Worm (Caenorhabditis elegans) whole organism, young adult: Measurements from ENCODE around the gene F41E7.7.
A peak's percentile ranks its signal among the peaks of the same experiment; 100 is the strongest.

Experiments used
- B0035.1 ChIP-seq: sonication (generic microtip); optimal IDR thresholded peaks from 2 replicates; lab custom pipeline; 2016; ENCODE audit warnings: missing genetic modification characterization, mild to moderate bottlenecking, missing compliant biosample characterization, missing genotype, missing genetic modification reagents
- F23B12.7 ChIP-seq: sonication (generic microtip); optimal IDR thresholded peaks from 2 replicates; lab custom pipeline; 2017; ENCODE audit warnings: missing genetic modification characterization, mild to moderate bottlenecking, missing compliant biosample characterization, antibody characterized with exemption, moderate library complexity; ENCODE audit not compliant: insufficient read depth
- F55B11.4 ChIP-seq: sonication (generic microtip); optimal IDR thresholded peaks from 2 replicates; lab custom pipeline; 2016; ENCODE audit warnings: missing compliant biosample characterization, missing genetic modification characterization, borderline replicate concordance; ENCODE audit not compliant: insufficient read depth
- K12H6.12 ChIP-seq: fragments of 200-800 bp; sonication (Bioruptor generic); optimal IDR thresholded peaks from 2 replicates; lab custom pipeline; 2018; ENCODE audit warnings: mild to moderate bottlenecking, missing genetic modification characterization, missing compliant biosample characterization
- T07F8.4 ChIP-seq: sonication (generic microtip); optimal IDR thresholded peaks from 2 replicates; lab custom pipeline; 2016; ENCODE audit warnings: mild to moderate bottlenecking, missing genetic modification characterization, moderate library complexity, missing compliant biosample characterization
- akir-1 ChIP-seq: fragments of 200-800 bp; sonication (Bioruptor generic); optimal IDR thresholded peaks from 2 replicates; lab custom pipeline; 2018; ENCODE audit warnings: mild to moderate bottlenecking, missing genetic modification characterization, moderate library complexity, missing compliant biosample characterization
- aptf-3 ChIP-seq: fragments of 200-800 bp; sonication (Bioruptor generic); IDR thresholded peaks from 2 replicates; pipeline ENCODE4 v1.3.6; 2022; ENCODE audit warnings: missing genetic modification characterization, missing compliant biosample characterization
- attf-5 ChIP-seq: fragments of 200-800 bp; sonication (Bioruptor generic); optimal IDR thresholded peaks from 2 replicates; lab custom pipeline; 2018; ENCODE audit warnings: mild to moderate bottlenecking, missing genetic modification characterization, missing compliant biosample characterization
- attf-6 ChIP-seq: fragments of 200-800 bp; sonication (Bioruptor generic); IDR thresholded peaks from 2 replicates; pipeline ENCODE4 v1.3.6; 2022; ENCODE audit warnings: missing genetic modification reagents, missing genetic modification characterization, missing compliant biosample characterization
- cebp-2 ChIP-seq: fragments of 200-800 bp; sonication (Bioruptor generic); IDR thresholded peaks from 2 replicates; pipeline ENCODE4 v1.3.6; 2022; ENCODE audit warnings: missing genetic modification characterization, missing compliant biosample characterization
- ceh-91 ChIP-seq: fragments of 200-800 bp; sonication (Bioruptor generic); IDR thresholded peaks from 2 replicates; pipeline ENCODE4 v1.3.6; 2022; ENCODE audit warnings: missing genetic modification reagents, missing genetic modification characterization, missing compliant biosample characterization
- egl-44 ChIP-seq: fragments of 200-800 bp; sonication (Bioruptor generic); IDR thresholded peaks from 2 replicates; pipeline ENCODE4 v1.3.6; 2022; ENCODE audit warnings: missing genetic modification reagents, missing genetic modification characterization, missing compliant biosample characterization
- egrh-3 ChIP-seq: fragments of 200-800 bp; sonication (Bioruptor generic); IDR thresholded peaks from 2 replicates; pipeline ENCODE4 v1.3.6; 2022; ENCODE audit warnings: missing genetic modification reagents, missing genetic modification characterization, missing compliant biosample characterization
- ekl-4 ChIP-seq: fragments of 200-800 bp; sonication (Bioruptor generic); IDR thresholded peaks from 2 replicates; pipeline ENCODE4 v1.3.6; 2022; ENCODE audit warnings: missing genetic modification reagents, missing genetic modification characterization, missing compliant biosample characterization
- fkh-3 ChIP-seq: sonication (generic microtip); optimal IDR thresholded peaks from 2 replicates; lab custom pipeline; 2016; ENCODE audit warnings: mild to moderate bottlenecking, missing genetic modification characterization, missing compliant biosample characterization
- gei-17 ChIP-seq: fragments of 200-800 bp; sonication (Bioruptor generic); optimal IDR thresholded peaks from 2 replicates; lab custom pipeline; 2018; ENCODE audit warnings: mild to moderate bottlenecking, missing genetic modification characterization, missing compliant biosample characterization
- hlh-12 ChIP-seq: sonication (generic microtip); optimal IDR thresholded peaks from 2 replicates; lab custom pipeline; 2016; ENCODE audit warnings: missing genetic modification characterization, missing compliant biosample characterization
- hlh-26 ChIP-seq: fragments of 200-800 bp; sonication (Bioruptor generic); conservative IDR thresholded peaks from 2 replicates; pipeline ENCODE4 v1.3.6; 2022; ENCODE audit warnings: missing genetic modification reagents, missing genetic modification characterization, missing compliant biosample characterization
- lag-1 ChIP-seq: fragments of 200-800 bp; sonication (Bioruptor generic); IDR thresholded peaks from 2 replicates; pipeline ENCODE4 v1.3.6; 2022; ENCODE audit warnings: missing genetic modification reagents, missing genetic modification characterization, missing compliant biosample characterization
- lsy-27 ChIP-seq: sonication (generic microtip); optimal IDR thresholded peaks from 2 replicates; lab custom pipeline; 2017; ENCODE audit warnings: missing genetic modification characterization, mild to moderate bottlenecking, missing compliant biosample characterization, antibody characterized with exemption, missing genotype, borderline replicate concordance; ENCODE audit not compliant: insufficient read depth
- mel-28 ChIP-seq: sonication (generic microtip); optimal IDR thresholded peaks from 2 replicates; lab custom pipeline; 2016; ENCODE audit warnings: borderline replicate concordance, mild to moderate bottlenecking, missing genetic modification characterization, missing compliant biosample characterization
- mes-4 ChIP-seq: sonication (generic microtip); optimal IDR thresholded peaks from 2 replicates; lab custom pipeline; 2016; ENCODE audit warnings: missing genotype, missing genetic modification characterization, missing compliant biosample characterization
- mxl-1 ChIP-seq: sonication (generic microtip); optimal IDR thresholded peaks from 2 replicates; lab custom pipeline; 2016; ENCODE audit warnings: missing genetic modification characterization, missing compliant biosample characterization
- nfyb-1 ChIP-seq: fragments of 200-800 bp; sonication (Bioruptor generic); IDR thresholded peaks from 2 replicates; pipeline ENCODE4 v1.3.6; 2022; ENCODE audit warnings: missing genetic modification reagents, missing genetic modification characterization, missing compliant biosample characterization
- nhr-80 ChIP-seq: sonication (generic microtip); optimal IDR thresholded peaks from 2 replicates; lab custom pipeline; 2016; ENCODE audit warnings: missing genetic modification characterization, missing compliant biosample characterization
- nhr-90 ChIP-seq: sonication (generic microtip); optimal IDR thresholded peaks from 2 replicates; lab custom pipeline; 2016; ENCODE audit warnings: missing genotype, mild to moderate bottlenecking, missing genetic modification characterization, missing compliant biosample characterization
- rcor-1 ChIP-seq: fragments of 200-800 bp; sonication (Bioruptor generic); IDR thresholded peaks from 2 replicates; pipeline ENCODE4 v1.3.6; 2022; ENCODE audit warnings: missing genetic modification reagents, missing genetic modification characterization, missing compliant biosample characterization
- sea-2 ChIP-seq: fragments of 200-800 bp; sonication (Bioruptor generic); IDR thresholded peaks from 2 replicates; pipeline ENCODE4 v1.3.6; 2022; ENCODE audit warnings: missing genetic modification characterization, missing compliant biosample characterization
- tbp1 ChIP-seq: fragments of 200-800 bp; sonication (Bioruptor generic); optimal IDR thresholded peaks from 2 replicates; lab custom pipeline; 2018; ENCODE audit warnings: mild to moderate bottlenecking, missing genetic modification characterization, missing compliant biosample characterization
- xnd-1 ChIP-seq: sonication (generic microtip); optimal IDR thresholded peaks from 2 replicates; lab custom pipeline; 2016; ENCODE audit warnings: missing genotype, missing genetic modification reagents, missing genetic modification characterization, missing compliant biosample characterization
- zfh-2 ChIP-seq: fragments of 200-800 bp; sonication (Bioruptor generic); conservative IDR thresholded peaks from 2 replicates; pipeline ENCODE4 v1.3.6; 2022; ENCODE audit warnings: missing genetic modification reagents, missing genetic modification characterization, missing compliant biosample characterization
- ztf-25 ChIP-seq: fragments of 200-800 bp; sonication (Bioruptor generic); IDR thresholded peaks from 2 replicates; pipeline ENCODE4 v1.3.6; 2022; ENCODE audit warnings: missing genetic modification reagents, missing genetic modification characterization, missing compliant biosample characterization
- ztf-28 ChIP-seq: fragments of 200-800 bp; sonication (Bioruptor generic); IDR thresholded peaks from 2 replicates; pipeline ENCODE4 v1.3.6; 2022; ENCODE audit warnings: missing genetic modification reagents, missing genetic modification characterization, missing compliant biosample characterization

F41E7.7 gene

ce11 chrX:10317565-10317964 lies 10.0 kb downstream of the F41E7.7 start, which contains the start of gene R07E3.6:
Gene R07E3.6 (plus strand): TSS chrX:10317722.
- TF ChIP-seq nfyb-1 (GFP tag; lab: Robert Waterston, UW), result no peak
- no peak for TF ChIP-seq fkh-3 (tag; lab: Kevin White, UChicago)
- no peak for TF ChIP-seq ekl-4 (GFP tag; lab: Robert Waterston, UW)
- no peak for TF ChIP-seq lsy-27

- TF ChIP-seq fkh-3 (tag; lab: Kevin White, UChicago) (no peak), mel-28 (tag; lab: Kevin White, UChicago) (no peak), K12H6.12 (tag; lab: Kevin White, UChicago) (no peak), sea-2 (GFP tag; lab: Robert Waterston, UW) (no peak), lag-1 (GFP tag; lab: Robert Waterston, UW) (no peak), egl-44 (GFP tag; lab: Robert Waterston, UW) (no peak), attf-6 (GFP tag; lab: Robert Waterston, UW) (no peak), mxl-1 (no peak), hlh-12 (tag; lab: Kevin White, UChicago) (no peak), akir-1 (GFP tag; lab: Kevin White, UChicago) (no peak), ztf-25 (GFP tag; lab: Robert Waterston, UW) (no peak), B0035.1 (no peak), ceh-91 (GFP tag; lab: Robert Waterston, UW) (no peak), hlh-26 (GFP tag; lab: Robert Waterston, UW) (no peak)
- TF ChIP-seq, all 124 proteins: peak for 0
Measured at ce11 chrX:10318437-10318836, 10.8 kb downstream of the F41E7.7 start.

- no peak for TF ChIP-seq rcor-1 (GFP tag; lab: Robert Waterston, UW)
- TF ChIP-seq aptf-3 (GFP tag; lab: Robert Waterston, UW), result no peak
- TF ChIP-seq gei-17 (GFP tag; lab: Kevin White, UChicago), result no peak
- no peak for TF ChIP-seq nhr-90 (tag; lab: Kevin White, UChicago)
- TF ChIP-seq attf-5 (GFP tag; lab: Kevin White, UChicago), result no peak
- TF ChIP-seq zfh-2, result no peak
- no peak for TF ChIP-seq mes-4 (tag; lab: Kevin White, UChicago)
Measured at ce11 chrX:10319653-10320052, 12.1 kb downstream of the F41E7.7 start.

ce11 chrX:10321401-10321800 lies 13.8 kb downstream of the F41E7.7 start:
- TF ChIP-seq ztf-28 (GFP tag; lab: Robert Waterston, UW), result no peak
- peak; percentile 40; the same call in 1 of the 2 replicates for TF ChIP-seq egrh-3 (GFP tag; lab: Robert Waterston, UW)
- TF ChIP-seq tbp1 (GFP tag; lab: Kevin White, UChicago), result no peak
- TF ChIP-seq T07F8.4 (tag; lab: Kevin White, UChicago), result no peak
- no peak for TF ChIP-seq xnd-1 (tag; lab: Kevin White, UChicago)
- 0 out of 2 replicates have a peak, but pooled peaks have one; percentile 25 for TF ChIP-seq cebp-2

ce11 chrX:10327323-10328022 lies 19.9 kb downstream of the F41E7.7 start, which contains the start of gene acl-5:
Gene acl-5 (minus strand): TSS chrX:10327456.
- TF ChIP-seq F23B12.7 (tag; lab: Kevin White, UChicago) (peak; percentile 1), F55B11.4 (tag; lab: Kevin White, UChicago) (no peak), nhr-80 (tag; lab: Kevin White, UChicago) (peak; percentile 50)
- TF ChIP-seq, all 124 proteins: peak for 2
